ENCODE assay signal across 2 fruit fly cellular contexts in genomic region chr2L:6045484-6045883, dm6.
A peak's percentile ranks its signal among the peaks of the same experiment; 100 is the strongest.
TF ChIP-seq lines count a peak whose summit lies in the region.

No protein-coding gene starts in this region.

- no peak for TF ChIP-seq CTCF in whole organism, embryonic (GFP tag; optimal IDR thresholded peaks at IDR 0.05; lab: Kevin White, UChicago)

TF ChIP-seq in whole organism, embryonic, 481 proteins besides CTCF, POLR2A, EP300 and RAD21:
- TF ChIP-seq Gug (GFP tag; IDR thresholded peaks at IDR 0.05; lab: Robert Waterston, UW) (no peak), CG42726 (GFP tag; IDR thresholded peaks at IDR 0.05; lab: Robert Waterston, UW; ENCODE audit: partially characterized antibody) (0 out of 2 replicates have a peak, but pooled peaks have one; percentile 20)
TF ChIP-seq in whole organism, embryonic: peak in this region for 1.

TF ChIP-seq in whole organism, prepupa, 60 proteins besides CTCF, POLR2A, EP300 and RAD21:
- no peak for TF ChIP-seq CG6163 (GFP tag; IDR thresholded peaks at IDR 0.05; lab: Robert Waterston, UW)
- peak; percentile 99 for TF ChIP-seq svp (GFP tag; lab: Kevin White, UChicago)
TF ChIP-seq in whole organism, prepupa: peak in this region for 1.
